Fruit fly (Drosophila melanogaster) whole organism, wandering third instar larva: ENCODE results near the gene CG9922.

Source experiments
- Abd-B ChIP-seq: fragments of >200 bp; optimal IDR thresholded peaks from 2 replicates; lab custom pipeline; 2017; ENCODE audit warnings: missing biosample characterization, missing genetic modification characterization
- CG9705 ChIP-seq: fragments of 200-800 bp; sonication (Bioruptor generic); optimal IDR thresholded peaks from 2 replicates; lab custom pipeline; 2018; ENCODE audit warnings: missing biosample characterization, mild to moderate bottlenecking, missing genetic modification characterization
- Dfd ChIP-seq: fragments of >200 bp; optimal IDR thresholded peaks from 2 replicates; lab custom pipeline; 2017; ENCODE audit warnings: missing biosample characterization, missing genetic modification characterization
- HLH106 ChIP-seq: fragments of 200-800 bp; optimal IDR thresholded peaks from 3 replicates; lab custom pipeline; 2019; ENCODE audit warnings: missing biosample characterization, mild to moderate bottlenecking, missing genetic modification characterization, moderate library complexity
- Jra ChIP-seq: sonication (Bioruptor generic); optimal IDR thresholded peaks from 2 replicates; lab custom pipeline; 2016; ENCODE audit warnings: missing biosample characterization, missing genetic modification characterization
- N ChIP-seq: fragments of >200 bp; optimal IDR thresholded peaks from 2 replicates; lab custom pipeline; 2018; ENCODE audit warnings: missing biosample characterization, missing external identifiers, missing genetic modification characterization
- OdsH ChIP-seq: fragments of 200-800 bp; sonication (Bioruptor generic); optimal IDR thresholded peaks from 2 replicates; lab custom pipeline; 2016; ENCODE audit warnings: missing biosample characterization, mild to moderate bottlenecking, missing genetic modification characterization
- Sp1 ChIP-seq: fragments of 200-800 bp; sonication (Bioruptor generic); optimal IDR thresholded peaks from 3 replicates; lab custom pipeline; 2019; ENCODE audit warnings: missing biosample characterization, mild to moderate bottlenecking, missing genetic modification characterization, moderate library complexity
- dl ChIP-seq, 2 experiments: fragments of 175-275, 200-275 bp in 1 of 2; fragments of 200-275 bp in 1 of 2; sonication (Bioruptor generic); optimal IDR thresholded peaks; lab custom pipeline; 2018; ENCODE audit warnings: mild to moderate bottlenecking in 2 of 2, missing biosample characterization in 2 of 2, missing genetic modification characterization in 2 of 2, moderate library complexity in 2 of 2; ENCODE audit not compliant: partially characterized antibody in 2 of 2, insufficient read depth in 1 of 2
- h ChIP-seq: fragments of 200-800 bp; sonication (Bioruptor generic); optimal IDR thresholded peaks from 3 replicates; lab custom pipeline; 2016; ENCODE audit warnings: missing biosample characterization, mild to moderate bottlenecking, missing genetic modification characterization
- pan ChIP-seq: fragments of >200 bp; optimal IDR thresholded peaks from 2 replicates; lab custom pipeline; 2017
- psq ChIP-seq: fragments of 200-800 bp; sonication (Bioruptor generic); optimal IDR thresholded peaks from 3 replicates; lab custom pipeline; 2017; ENCODE audit warnings: missing biosample characterization, mild to moderate bottlenecking, missing genetic modification characterization, moderate library complexity

- no peak for TF ChIP-seq dl (GFP tag; optimal IDR thresholded peaks at IDR 0.05; lab: Kevin White, UChicago; ENCODE audit: insufficient read depth in 1 of 2, partially characterized antibody in 2 of 2)
- no peak for TF ChIP-seq Jra (GFP tag; lab: Kevin White, UChicago)
- TF ChIP-seq psq (GFP tag; lab: Kevin White, UChicago), result no peak
- TF ChIP-seq Sp1, result no peak
- TF ChIP-seq Abd-B (GFP tag; lab: Kevin White, UChicago), result no peak
- no peak for TF ChIP-seq HLH106
- TF ChIP-seq CG9705, result no peak
- no peak for TF ChIP-seq pan (lab: Kevin White, UChicago)
- no peak for TF ChIP-seq h (GFP tag; lab: Kevin White, UChicago)
- no peak for TF ChIP-seq N
- TF ChIP-seq OdsH (GFP tag; lab: Kevin White, UChicago), result no peak
- no peak for TF ChIP-seq Dfd (GFP tag; lab: Kevin White, UChicago)
Measured at dm6 chr3R:14005152-14005551, 31.0 kb downstream of the CG9922 start.
